Fruit fly (Drosophila melanogaster) whole organism, embryonic: ENCODE results near the gene WDR79.
A peak's percentile ranks its signal among the peaks of the same experiment; 100 is the strongest.

Source experiments
- CG10209 ChIP-seq: fragments of 200-800 bp; sonication (Bioruptor generic); optimal IDR thresholded peaks from 3 replicates; lab custom pipeline; 2017; ENCODE audit warnings: missing biosample characterization, mild to moderate bottlenecking, missing genetic modification characterization, missing genetic modification reagents
- CG10267 ChIP-seq: fragments of 200-800 bp; sonication (Bioruptor generic); optimal IDR thresholded peaks from 2 replicates; lab custom pipeline; 2018; ENCODE audit warnings: missing biosample characterization, mild to moderate bottlenecking, missing genetic modification characterization, moderate library complexity
- CG12236 ChIP-seq: fragments of 200-800 bp; sonication (Bioruptor generic); optimal IDR thresholded peaks from 2 replicates; lab custom pipeline; 2016; ENCODE audit warnings: missing biosample characterization, missing genetic modification characterization
- CG15514 ChIP-seq: fragments of 200-800 bp; sonication (Bioruptor generic); optimal IDR thresholded peaks from 3 replicates; lab custom pipeline; 2017; ENCODE audit warnings: missing biosample characterization, missing genetic modification characterization, mild to moderate bottlenecking, moderate library complexity, missing genetic modification reagents
- CG15601 ChIP-seq: fragments of 200-800 bp; sonication (Bioruptor generic); optimal IDR thresholded peaks from 3 replicates; lab custom pipeline; 2019; ENCODE audit warnings: missing biosample characterization, mild to moderate bottlenecking, missing genetic modification characterization, moderate library complexity
- CG17186 ChIP-seq: fragments of 200-800 bp; sonication (Bioruptor generic); optimal IDR thresholded peaks from 3 replicates; lab custom pipeline; 2017; ENCODE audit warnings: missing biosample characterization, missing genetic modification reagents, missing genetic modification characterization
- CG17568 ChIP-seq: fragments of 200-800 bp; sonication (Bioruptor generic); optimal IDR thresholded peaks from 2 replicates; lab custom pipeline; 2018; ENCODE audit warnings: missing biosample characterization, mild to moderate bottlenecking, missing genetic modification characterization, moderate library complexity
- CG30431 ChIP-seq: fragments of 200-800 bp; sonication (Bioruptor generic); optimal IDR thresholded peaks from 2 replicates; lab custom pipeline; 2017; ENCODE audit warnings: missing biosample characterization, missing genetic modification characterization
- CG3281 ChIP-seq: fragments of 200-800 bp; sonication (Bioruptor generic); optimal IDR thresholded peaks from 3 replicates; lab custom pipeline; 2017; ENCODE audit warnings: missing biosample characterization, mild to moderate bottlenecking, missing genetic modification characterization
- CG3726 ChIP-seq: fragments of 200-800 bp; sonication (Bioruptor generic); IDR thresholded peaks from 3 replicates; pipeline ENCODE4, ENCODE4 v1.3.6; 2022; ENCODE audit warnings: missing biosample characterization, missing genetic modification characterization
- CG4328 ChIP-seq: fragments of 200-800 bp; sonication (Bioruptor generic); optimal IDR thresholded peaks from 3 replicates; lab custom pipeline; 2017; ENCODE audit warnings: missing biosample characterization, missing genetic modification reagents, missing genetic modification characterization
- CG6254 ChIP-seq: fragments of 200-800 bp; sonication (Bioruptor generic); optimal IDR thresholded peaks from 3 replicates; lab custom pipeline; 2017; ENCODE audit warnings: mild to moderate bottlenecking, missing biosample characterization, missing genetic modification reagents, missing genetic modification characterization
- CG6791 ChIP-seq: fragments of 200-800 bp; sonication (Bioruptor generic); IDR thresholded peaks from 3 replicates; pipeline ENCODE4 v1.3.6; 2022; ENCODE audit warnings: missing biosample characterization, missing genetic modification characterization; ENCODE audit not compliant: partially characterized antibody
- CG7745 ChIP-seq: fragments of 200-800 bp; sonication (Bioruptor generic); optimal IDR thresholded peaks from 2 replicates; lab custom pipeline; 2018; ENCODE audit warnings: missing biosample characterization, mild to moderate bottlenecking, missing genetic modification characterization, moderate library complexity
- CG9797 ChIP-seq: fragments of 200-800 bp; sonication (Bioruptor generic); optimal IDR thresholded peaks from 3 replicates; lab custom pipeline; 2018; ENCODE audit warnings: missing biosample characterization, mild to moderate bottlenecking, missing genetic modification characterization
- CG9817 ChIP-seq: fragments of 200-800 bp; sonication (Bioruptor generic); optimal IDR thresholded peaks from 2 replicates; lab custom pipeline; 2018; ENCODE audit warnings: missing biosample characterization, mild to moderate bottlenecking, missing genetic modification characterization, moderate library complexity
- Doc2 ChIP-seq: fragments of 200-800 bp; sonication (Bioruptor generic); IDR thresholded peaks from 2 replicates; pipeline ENCODE4 v1.3.6; 2022; ENCODE audit warnings: missing biosample characterization, missing genetic modification characterization
- HmgZ ChIP-seq: fragments of 200-800 bp; sonication (Bioruptor generic); optimal IDR thresholded peaks from 2 replicates; lab custom pipeline; 2018; ENCODE audit warnings: missing biosample characterization, mild to moderate bottlenecking, missing genetic modification characterization
- Hmr ChIP-seq: fragments of 200-800 bp; sonication (Bioruptor generic); optimal IDR thresholded peaks from 3 replicates; lab custom pipeline; 2017; ENCODE audit warnings: mild to moderate bottlenecking, missing biosample characterization, missing genetic modification reagents, missing genetic modification characterization
- MBD-R2 ChIP-seq: fragments of 200-800 bp; sonication (Bioruptor generic); IDR thresholded peaks from 2 replicates; pipeline ENCODE4 v1.3.6; 2022; ENCODE audit warnings: missing biosample characterization, missing genetic modification characterization
- Mes4 ChIP-seq: fragments of 200-800 bp; sonication (Bioruptor generic); optimal IDR thresholded peaks from 2 replicates; lab custom pipeline; 2016; ENCODE audit warnings: missing biosample characterization, missing genetic modification characterization
- NC2α ChIP-seq: fragments of 200-800 bp; sonication (Bioruptor generic); optimal IDR thresholded peaks from 2 replicates; lab custom pipeline; 2016; ENCODE audit warnings: missing biosample characterization, missing genetic modification characterization
- NfI ChIP-seq: fragments of 200-800 bp; sonication (Bioruptor generic); optimal IDR thresholded peaks from 3 replicates; lab custom pipeline; 2018; ENCODE audit warnings: missing biosample characterization, mild to moderate bottlenecking, missing genetic modification characterization, moderate library complexity
- Opbp ChIP-seq: fragments of 200-800 bp; sonication (Bioruptor generic); IDR thresholded peaks from 3 replicates; pipeline ENCODE4 v1.3.6; 2022; ENCODE audit warnings: missing biosample characterization, missing genetic modification characterization; ENCODE audit not compliant: partially characterized antibody
- Rx ChIP-seq: fragments of 200-800 bp; sonication (Bioruptor generic); IDR thresholded peaks from 2 replicates; pipeline ENCODE4 v1.3.6; 2022; ENCODE audit warnings: missing biosample characterization, missing genetic modification characterization
- Scr ChIP-seq: fragments of 200-800 bp; sonication (Bioruptor generic); IDR thresholded peaks from 2 replicates; pipeline ENCODE4 v1.3.6; 2022; ENCODE audit warnings: missing biosample characterization, missing genetic modification characterization; ENCODE audit not compliant: partially characterized antibody
- Stat92E ChIP-seq, 3 experiments: fragments of >200 bp in 2 of 3; fragments of 200-800 bp in 1 of 3; sonication (Bioruptor generic) in 1 of 3; optimal IDR thresholded peaks; 2 replicates each; lab custom pipeline; 2017 to 2019; ENCODE audit warnings: missing biosample characterization in 3 of 3, missing genetic modification characterization in 3 of 3, mild to moderate bottlenecking in 1 of 3, moderate library complexity in 1 of 3
- crp ChIP-seq, 2 experiments: fragments of 200-800 bp; sonication (Bioruptor generic); optimal IDR thresholded peaks; 2 replicates in 1 of 2; 3 replicates in 1 of 2; lab custom pipeline; 2017; ENCODE audit warnings: missing biosample characterization in 2 of 2, missing genetic modification characterization in 2 of 2, mild to moderate bottlenecking in 1 of 2, moderate library complexity in 1 of 2
- danr ChIP-seq: fragments of 200-800 bp; sonication (Bioruptor generic); IDR thresholded peaks from 2 replicates; pipeline ENCODE4 v1.3.6; 2022; ENCODE audit warnings: missing biosample characterization, missing genetic modification characterization
- gt ChIP-seq: fragments of 200-800 bp; sonication (Bioruptor generic); IDR thresholded peaks from 2 replicates; pipeline ENCODE4 v1.3.6; 2022; ENCODE audit warnings: missing biosample characterization, missing genetic modification characterization
- ind ChIP-seq: fragments of 200-800 bp; sonication (Bioruptor generic); optimal IDR thresholded peaks from 3 replicates; lab custom pipeline; 2016; ENCODE audit warnings: missing biosample characterization, missing genetic modification characterization
- jigr1 ChIP-seq: fragments of 200-800 bp; sonication (Bioruptor generic); IDR thresholded peaks from 3 replicates; pipeline ENCODE4 v1.3.6; 2022; ENCODE audit warnings: missing biosample characterization, missing genetic modification characterization
- jing ChIP-seq: fragments of 200-800 bp; sonication (Bioruptor generic); optimal IDR thresholded peaks from 2 replicates; lab custom pipeline; 2018; ENCODE audit warnings: missing biosample characterization, mild to moderate bottlenecking, missing genetic modification characterization
- kah ChIP-seq: fragments of 200-800 bp; sonication (Bioruptor generic); optimal IDR thresholded peaks from 2 replicates; lab custom pipeline; 2018; ENCODE audit warnings: missing biosample characterization, mild to moderate bottlenecking, missing genetic modification characterization
- kni ChIP-seq: fragments of 200-800 bp; sonication (Bioruptor generic); optimal IDR thresholded peaks from 3 replicates; lab custom pipeline; 2017; ENCODE audit warnings: mild to moderate bottlenecking, missing biosample characterization, missing genetic modification reagents, missing genetic modification characterization
- lola ChIP-seq, 3 experiments: fragments of >200 bp in 2 of 3; fragments of 200-800 bp in 1 of 3; sonication (Bioruptor generic) in 1 of 3; optimal IDR thresholded peaks; 2 replicates each; lab custom pipeline; 2017 to 2019; ENCODE audit warnings: missing biosample characterization in 3 of 3, missing genetic modification characterization in 3 of 3, mild to moderate bottlenecking in 1 of 3, moderate library complexity in 1 of 3
- maf-S ChIP-seq: fragments of 200-800 bp; sonication (Bioruptor generic); optimal IDR thresholded peaks from 2 replicates; lab custom pipeline; 2016; ENCODE audit warnings: missing biosample characterization, missing genetic modification characterization
- pfk ChIP-seq: fragments of 200-800 bp; sonication (Bioruptor generic); optimal IDR thresholded peaks from 2 replicates; lab custom pipeline; 2018; ENCODE audit warnings: missing biosample characterization, mild to moderate bottlenecking, missing genetic modification characterization, moderate library complexity
- salm ChIP-seq: fragments of 200-800 bp; sonication (Bioruptor generic); optimal IDR thresholded peaks from 2 replicates; lab custom pipeline; 2018; ENCODE audit warnings: missing biosample characterization, mild to moderate bottlenecking, missing genetic modification characterization
- schlank ChIP-seq: fragments of 200-800 bp; sonication (Bioruptor generic); optimal IDR thresholded peaks from 2 replicates; lab custom pipeline; 2018; ENCODE audit warnings: missing biosample characterization, mild to moderate bottlenecking, missing genetic modification characterization
- sim ChIP-seq: fragments of 200-800 bp; sonication (Bioruptor generic); IDR thresholded peaks from 2 replicates; pipeline ENCODE4 v1.3.6; 2022; ENCODE audit warnings: missing biosample characterization, missing genetic modification characterization
- slp2 ChIP-seq: fragments of 200-800 bp; sonication (Bioruptor generic); optimal IDR thresholded peaks from 2 replicates; lab custom pipeline; 2016; ENCODE audit warnings: missing biosample characterization, missing genetic modification characterization
- tll ChIP-seq, 2 experiments: fragments of 200-800 bp in 1 of 2; fragments of >200 bp in 1 of 2; sonication (Bioruptor generic) in 1 of 2; optimal IDR thresholded peaks; 2 replicates each; lab custom pipeline; 2017 to 2019; ENCODE audit warnings: missing biosample characterization in 2 of 2, missing genetic modification characterization in 2 of 2, mild to moderate bottlenecking in 1 of 2, moderate library complexity in 1 of 2
- trh ChIP-seq: fragments of 200-800 bp; sonication (Bioruptor generic); optimal IDR thresholded peaks from 2 replicates; lab custom pipeline; 2016; ENCODE audit warnings: missing biosample characterization, missing genetic modification characterization
- wor ChIP-seq: fragments of 200-800 bp; sonication (Bioruptor generic); IDR thresholded peaks from 2 replicates; pipeline ENCODE4 v1.3.6; 2022; ENCODE audit warnings: missing biosample characterization, missing genetic modification characterization
- zfh1 ChIP-seq: fragments of 200-800 bp; sonication (Bioruptor generic); IDR thresholded peaks from 3 replicates; pipeline ENCODE4 v1.3.6; 2022; ENCODE audit warnings: missing biosample characterization, missing genetic modification characterization
- zfh2 ChIP-seq: fragments of 200-800 bp; sonication (Bioruptor generic); optimal IDR thresholded peaks from 2 replicates; lab custom pipeline; 2016; ENCODE audit warnings: missing biosample characterization, missing genetic modification characterization

Gene WDR79

DNA sequence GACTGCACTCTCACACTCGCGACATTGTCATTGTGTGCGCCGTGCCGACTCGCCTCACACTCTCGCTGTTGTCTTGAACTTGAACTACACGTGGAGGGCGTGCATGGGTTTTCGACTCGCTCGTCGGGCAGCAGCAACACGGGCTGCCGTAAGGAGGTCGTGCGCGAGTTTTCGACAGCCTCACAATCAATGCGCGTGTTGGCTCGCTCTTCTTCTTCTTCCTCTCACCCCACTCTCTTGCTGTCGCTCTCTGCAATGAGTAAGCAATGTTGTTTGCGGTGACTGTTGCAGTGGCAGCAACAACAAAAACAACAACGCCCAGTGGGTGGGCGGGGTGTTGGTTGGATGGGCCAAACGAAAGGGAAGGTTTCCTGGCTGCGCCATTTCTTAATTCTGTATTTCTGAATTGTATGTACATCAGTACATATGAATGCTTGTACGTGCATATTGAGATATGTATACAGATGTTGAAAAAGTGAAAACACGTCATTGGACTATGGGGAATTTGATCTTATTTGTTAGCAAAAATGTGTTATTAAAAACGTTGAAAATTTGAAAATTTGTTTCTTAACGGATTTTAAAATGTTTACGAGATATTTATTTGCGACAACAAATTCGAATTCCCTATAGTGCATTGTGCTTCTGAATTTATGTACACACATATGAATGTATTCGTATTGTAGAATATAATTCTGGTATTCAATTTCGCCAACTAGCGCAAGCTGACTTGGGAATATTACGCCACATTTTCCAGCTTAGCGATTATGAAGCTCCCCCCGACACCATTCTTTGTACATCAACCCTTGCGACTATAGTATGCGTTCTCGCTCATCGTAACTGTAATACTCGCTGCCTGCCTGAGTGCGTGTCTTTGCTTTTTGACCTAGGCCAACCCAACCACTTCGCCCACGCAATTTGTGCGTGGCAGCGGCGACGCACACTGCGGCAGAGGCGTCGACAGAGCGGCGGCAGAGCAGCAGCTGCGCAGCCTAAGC is 38.9 kb downstream of the WDR79 start (continued):
- TF ChIP-seq Mes4 (GFP tag; lab: Kevin White, UChicago) (no peak), zfh2 (GFP tag; lab: Kevin White, UChicago) (peak; percentile 42), NC2α (GFP tag; lab: Kevin White, UChicago) (no peak), Doc2 (GFP tag; lab: Robert Waterston, UW) (no peak), lola (GFP tag; optimal IDR thresholded peaks at IDR 0.05; lab: Kevin White, UChicago) (peak in 1 of 3 experiments; percentile 2), CG15514 (GFP tag; lab: Kevin White, UChicago) (peak; percentile 7), CG9817 (tag; lab: Kevin White, UChicago) (no peak), Hmr (peak; percentile 73), CG6791 (GFP tag; lab: Robert Waterston, UW) (peak; percentile 74), crp (GFP tag; optimal IDR thresholded peaks at IDR 0.05; lab: Kevin White, UChicago) (peak in 1 of 2 experiments; percentile 1), CG10267 (tag; lab: Kevin White, UChicago) (no peak), HmgZ (tag; lab: Kevin White, UChicago) (peak; percentile 86), gt (no peak), CG15601 (tag; lab: Kevin White, UChicago) (peak; percentile 36), jigr1 (GFP tag; lab: Robert Waterston, UW) (no peak), trh (GFP tag; lab: Kevin White, UChicago) (no peak), kni (GFP tag; lab: Kevin White, UChicago) (peak; percentile 97), zfh1 (GFP tag; lab: Robert Waterston, UW) (no peak), CG17186 (GFP tag; lab: Kevin White, UChicago) (no peak), maf-S (GFP tag; lab: Kevin White, UChicago) (no peak), Rx (GFP tag; lab: Robert Waterston, UW) (no peak), tll (GFP tag; optimal IDR thresholded peaks at IDR 0.05; lab: Kevin White, UChicago) (peak in 1 of 2 experiments; percentile 91), pfk (GFP tag; lab: Kevin White, UChicago) (peak; percentile 38), CG7745 (peak; percentile 52), CG10209 (GFP tag; lab: Kevin White, UChicago) (peak; percentile 0), CG4328 (GFP tag; lab: Kevin White, UChicago) (peak; percentile 53), wor (GFP tag; lab: Robert Waterston, UW) (no peak), schlank (tag; lab: Kevin White, UChicago) (no peak), Opbp (GFP tag; lab: Robert Waterston, UW) (peak; percentile 82), MBD-R2 (GFP tag; lab: Robert Waterston, UW) (no peak), salm (no peak), Stat92E (GFP tag; optimal IDR thresholded peaks at IDR 0.05; lab: Kevin White, UChicago) (peak in 1 of 3 experiments; percentile 70), CG6254 (no peak), CG17568 (peak; percentile 51), slp2 (no peak), CG3726 (GFP tag; lab: Robert Waterston, UW) (no peak), ind (GFP tag; lab: Kevin White, UChicago) (no peak), sim (GFP tag; lab: Robert Waterston, UW) (peak; percentile 34; the same call in 1 of the 2 replicates), jing (GFP tag; lab: Kevin White, UChicago) (no peak), NfI (peak; percentile 46), kah (GFP tag; lab: Kevin White, UChicago) (peak; percentile 47), CG12236 (no peak), Scr (GFP tag; lab: Robert Waterston, UW) (peak; percentile 53), danr (no peak), CG9797 (GFP tag; lab: Kevin White, UChicago) (no peak), CG3281 (GFP tag; lab: Kevin White, UChicago) (peak; percentile 53), CG30431 (GFP tag; lab: Kevin White, UChicago) (no peak)
